Worm (Caenorhabditis elegans) whole organism, young adult: ENCODE measurements around the gene mrps-14.

Source experiments
- fkh-3 ChIP-seq: sonication (generic microtip); optimal IDR thresholded peaks from 2 replicates; lab custom pipeline; 2016; ENCODE audit warnings: mild to moderate bottlenecking, missing genetic modification characterization, missing compliant biosample characterization
- lin-26 ChIP-seq: fragments of 200-800 bp; sonication (Bioruptor generic); IDR thresholded peaks from 2 replicates; pipeline ENCODE4 v1.3.6; 2022; ENCODE audit warnings: missing genetic modification reagents, missing genetic modification characterization, missing compliant biosample characterization
- pbrm-1 ChIP-seq: fragments of 200-800 bp; sonication (Bioruptor generic); IDR thresholded peaks from 2 replicates; pipeline ENCODE4 v1.3.6; 2022; ENCODE audit warnings: missing genetic modification reagents, missing genetic modification characterization, missing compliant biosample characterization

DNA sequence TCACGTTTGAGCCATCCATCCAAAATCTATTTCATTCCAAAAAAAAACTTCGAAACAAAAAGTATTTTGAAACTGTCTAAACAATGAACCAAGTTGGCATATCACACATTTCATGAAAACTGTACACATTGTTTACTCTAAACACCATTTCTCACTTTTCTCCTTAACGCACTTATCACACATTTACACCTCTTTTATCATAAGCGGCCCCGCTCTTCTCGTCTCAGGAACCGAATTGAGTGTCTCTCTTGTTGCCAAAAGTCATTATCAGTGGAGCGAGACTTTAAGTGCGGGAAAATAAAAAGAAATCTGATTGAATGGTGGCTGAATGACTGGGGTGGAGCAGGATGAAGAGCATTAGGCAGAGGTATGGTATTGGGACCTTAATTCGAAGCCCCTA is 10.4 kb downstream of the mrps-14 start:
- no peak for TF ChIP-seq pbrm-1 (GFP tag; lab: Robert Waterston, UW)
- no peak for TF ChIP-seq fkh-3 (tag; lab: Kevin White, UChicago)
- no peak for TF ChIP-seq lin-26 (GFP tag; lab: Robert Waterston, UW)
